Worm (Caenorhabditis elegans) whole organism, L2 larva: ENCODE data around the gene ins-23.
"Not testable (repeated sequence)": the region's sequence is repeated elsewhere in the genome, so short reads cannot be mapped to it uniquely, and the experiment has no call there.

ENCODE experiments used
- C34F6.9 ChIP-seq: fragments of 150-350 bp; optimal IDR thresholded peaks from 2 replicates; lab custom pipeline; 2014; ENCODE audit warnings: missing biosample characterization, missing genetic modification characterization
- F13H6.1 ChIP-seq: sonication (generic microtip); optimal IDR thresholded peaks from 2 replicates; lab custom pipeline; 2016; ENCODE audit warnings: missing genetic modification characterization, missing compliant biosample characterization
- R02D3.7 ChIP-seq: fragments of 150-350 bp; optimal IDR thresholded peaks from 2 replicates; lab custom pipeline; 2014; ENCODE audit warnings: missing biosample characterization, missing genetic modification characterization
- Y55F3AM.14 ChIP-seq: fragments of 200-800 bp; sonication (Bioruptor generic); optimal IDR thresholded peaks from 2 replicates; lab custom pipeline; 2018; ENCODE audit warnings: mild to moderate bottlenecking, missing genetic modification characterization, missing compliant biosample characterization
- alr-1 ChIP-seq: fragments of 150-350 bp; optimal IDR thresholded peaks from 2 replicates; lab custom pipeline; 2014; ENCODE audit warnings: missing biosample characterization, missing genetic modification characterization
- aly-2 ChIP-seq: fragments of 150-350 bp; optimal IDR thresholded peaks from 2 replicates; lab custom pipeline; 2014; ENCODE audit warnings: missing biosample characterization, missing genetic modification characterization
- ama-1 ChIP-seq: fragments of 150-350 bp; optimal IDR thresholded peaks from 2 replicates; lab custom pipeline; 2018; ENCODE audit warnings: inconsistent platforms
- crh-2 ChIP-seq: sonication (generic microtip); optimal IDR thresholded peaks from 2 replicates; lab custom pipeline; 2017; ENCODE audit warnings: missing biosample characterization, missing genetic modification characterization
- dmd-4 ChIP-seq: sonication (generic microtip); optimal IDR thresholded peaks from 2 replicates; lab custom pipeline; 2017; ENCODE audit warnings: missing biosample characterization, missing genetic modification characterization
- egl-27 ChIP-seq: sonication (generic microtip); optimal IDR thresholded peaks from 3 replicates; lab custom pipeline; 2017; ENCODE audit warnings: missing biosample characterization, missing genetic modification reagents, missing genetic modification characterization
- elt-1 ChIP-seq: fragments of 150-350 bp; optimal IDR thresholded peaks from 2 replicates; lab custom pipeline; 2014; ENCODE audit warnings: missing biosample characterization, missing genetic modification characterization
- elt-3 ChIP-seq: sonication (generic microtip); optimal IDR thresholded peaks from 2 replicates; lab custom pipeline; 2017; ENCODE audit warnings: missing biosample characterization, missing genetic modification characterization
- fos-1 ChIP-seq: fragments of 150-350 bp; optimal IDR thresholded peaks from 2 replicates; lab custom pipeline; 2014; ENCODE audit warnings: missing biosample characterization, missing genetic modification characterization
- gmeb-1 ChIP-seq: fragments of 150-350 bp; optimal IDR thresholded peaks from 2 replicates; lab custom pipeline; 2014; ENCODE audit warnings: missing biosample characterization, missing genetic modification characterization
- mab-5 ChIP-seq: fragments of 150-350 bp; optimal IDR thresholded peaks from 2 replicates; lab custom pipeline; 2014; ENCODE audit warnings: missing biosample characterization, missing genetic modification characterization
- mbf-1 ChIP-seq: sonication (generic microtip); optimal IDR thresholded peaks from 2 replicates; lab custom pipeline; 2017; ENCODE audit warnings: missing biosample characterization, missing genetic modification characterization
- mdl-1 ChIP-seq, 2 experiments: fragments of 150-350 bp in 1 of 2; sonication (generic microtip) in 1 of 2; optimal IDR thresholded peaks; 2 replicates each; lab custom pipeline; 2017; ENCODE audit warnings: missing biosample characterization in 2 of 2, missing genetic modification characterization in 2 of 2
- nhr-10 ChIP-seq: sonication (generic microtip); optimal IDR thresholded peaks from 2 replicates; lab custom pipeline; 2017; ENCODE audit warnings: missing biosample characterization, missing genetic modification characterization
- nhr-11 ChIP-seq: fragments of 150-350 bp; optimal IDR thresholded peaks from 2 replicates; lab custom pipeline; 2014; ENCODE audit warnings: missing biosample characterization, missing genetic modification characterization
- nhr-12 ChIP-seq: fragments of 150-350 bp; optimal IDR thresholded peaks from 2 replicates; lab custom pipeline; 2014; ENCODE audit warnings: missing biosample characterization, missing genetic modification characterization
- nhr-129 ChIP-seq: fragments of 150-350 bp; optimal IDR thresholded peaks from 2 replicates; lab custom pipeline; 2014; ENCODE audit warnings: missing biosample characterization, missing genetic modification characterization
- nhr-21 ChIP-seq: fragments of 150-350 bp; optimal IDR thresholded peaks from 2 replicates; lab custom pipeline; 2014; ENCODE audit warnings: missing biosample characterization, missing genetic modification characterization
- nhr-237 ChIP-seq: fragments of 150-350 bp; optimal IDR thresholded peaks from 2 replicates; lab custom pipeline; 2014; ENCODE audit warnings: missing biosample characterization, missing genetic modification characterization
- nhr-25 ChIP-seq: fragments of 150-350 bp; sonication (generic microtip); optimal IDR thresholded peaks from 3 replicates; lab custom pipeline; 2014; ENCODE audit warnings: missing biosample characterization, missing genetic modification characterization
- nhr-6 ChIP-seq: fragments of 150-350 bp; optimal IDR thresholded peaks from 2 replicates; lab custom pipeline; 2014; ENCODE audit warnings: missing biosample characterization, missing genetic modification characterization
- nhr-77 ChIP-seq: fragments of 150-350 bp; optimal IDR thresholded peaks from 2 replicates; lab custom pipeline; 2014; ENCODE audit warnings: missing biosample characterization, missing genetic modification characterization
- peb-1 ChIP-seq: fragments of 150-350 bp; optimal IDR thresholded peaks from 2 replicates; lab custom pipeline; 2014; ENCODE audit warnings: missing biosample characterization, missing genetic modification characterization
- sem-4 ChIP-seq: fragments of 150-350 bp; optimal IDR thresholded peaks from 2 replicates; lab custom pipeline; 2014; ENCODE audit warnings: missing biosample characterization, missing genetic modification reagents, missing genetic modification characterization
- snpc-4 ChIP-seq: fragments of 150-350 bp; optimal IDR thresholded peaks from 2 replicates; lab custom pipeline; 2014; ENCODE audit warnings: missing biosample characterization, missing genetic modification characterization
- unc-55 ChIP-seq: fragments of 150-350 bp; sonication (generic microtip); optimal IDR thresholded peaks from 3 replicates; lab custom pipeline; 2014; ENCODE audit warnings: missing biosample characterization, missing genetic modification reagents, missing genetic modification characterization
- unc-62 ChIP-seq: fragments of 150-350 bp; optimal IDR thresholded peaks from 2 replicates; lab custom pipeline; 2014; ENCODE audit warnings: missing biosample characterization, missing genetic modification reagents, missing genetic modification characterization
- zag-1 ChIP-seq: fragments of 150-350 bp; optimal IDR thresholded peaks from 2 replicates; lab custom pipeline; 2014; ENCODE audit warnings: missing biosample characterization, missing genetic modification characterization
- ztf-1 ChIP-seq: fragments of 200-800 bp; sonication (Bioruptor generic); conservative IDR thresholded peaks from 2 replicates; pipeline ENCODE4 v1.3.6; 2022; ENCODE audit warnings: missing genetic modification characterization, missing compliant biosample characterization
- ztf-11 ChIP-seq: sonication (generic microtip); optimal IDR thresholded peaks from 2 replicates; lab custom pipeline; 2017; ENCODE audit warnings: missing biosample characterization, missing genetic modification characterization
- ztf-4 ChIP-seq: fragments of 150-350 bp; optimal IDR thresholded peaks from 2 replicates; lab custom pipeline; 2014; ENCODE audit warnings: missing biosample characterization, missing genetic modification characterization

Gene ins-23

DNA sequence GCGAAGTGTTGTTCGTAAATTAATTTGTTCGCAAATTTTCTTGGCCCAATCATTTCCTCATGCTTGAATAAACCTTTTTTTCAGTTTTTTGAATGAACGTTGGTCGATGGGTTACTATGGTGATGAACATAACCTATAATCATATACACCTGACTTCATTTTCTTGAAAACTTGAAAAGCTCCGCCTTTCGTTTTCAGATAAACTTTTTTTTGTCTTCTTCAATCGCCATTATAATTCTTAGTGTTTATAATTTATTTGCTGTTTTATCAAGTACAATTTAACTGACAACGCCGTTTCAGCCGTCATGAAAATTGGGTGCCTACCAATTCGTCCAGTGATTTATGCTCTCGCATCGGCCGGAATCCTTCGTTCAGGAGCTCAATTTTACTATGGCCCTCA lies 9.1 kb downstream of the ins-23 start, which contains the start of gene M04D8.7:
Gene M04D8.7, plus strand, starts transcription at position 301 of the 400 bp plus-strand sequence.
- TF ChIP-seq elt-3 (tag; lab: Kevin White, UChicago): no peak
- TF ChIP-seq nhr-11: no peak
- TF ChIP-seq unc-55 (GFP tag; lab: Kevin White, UChicago): no peak
- no peak for TF ChIP-seq mbf-1 (tag; lab: Kevin White, UChicago)
- no peak for TF ChIP-seq crh-2
- no peak for TF ChIP-seq peb-1 (tag; lab: Kevin White, UChicago)
- no peak for TF ChIP-seq gmeb-1 (tag; lab: Kevin White, UChicago)
- TF ChIP-seq nhr-12 (tag; lab: Kevin White, UChicago): no peak
- TF ChIP-seq zag-1 (tag; lab: Kevin White, UChicago): no peak
- no peak for TF ChIP-seq nhr-6 (tag; lab: Kevin White, UChicago)
- no peak for TF ChIP-seq F13H6.1 (tag; lab: Kevin White, UChicago)
- no peak for TF ChIP-seq ztf-11
- TF ChIP-seq C34F6.9 (tag; lab: Kevin White, UChicago): no peak
- no peak for TF ChIP-seq aly-2 (tag; lab: Kevin White, UChicago)
- no peak for TF ChIP-seq elt-1 (tag; lab: Kevin White, UChicago)
- TF ChIP-seq ztf-4: no peak
- TF ChIP-seq snpc-4 (tag; lab: Kevin White, UChicago): no peak
- no peak for TF ChIP-seq mab-5 (tag; lab: Kevin White, UChicago)
- TF ChIP-seq ama-1 (lab: Kevin White, UChicago): no peak
- no peak for TF ChIP-seq unc-62

DNA sequence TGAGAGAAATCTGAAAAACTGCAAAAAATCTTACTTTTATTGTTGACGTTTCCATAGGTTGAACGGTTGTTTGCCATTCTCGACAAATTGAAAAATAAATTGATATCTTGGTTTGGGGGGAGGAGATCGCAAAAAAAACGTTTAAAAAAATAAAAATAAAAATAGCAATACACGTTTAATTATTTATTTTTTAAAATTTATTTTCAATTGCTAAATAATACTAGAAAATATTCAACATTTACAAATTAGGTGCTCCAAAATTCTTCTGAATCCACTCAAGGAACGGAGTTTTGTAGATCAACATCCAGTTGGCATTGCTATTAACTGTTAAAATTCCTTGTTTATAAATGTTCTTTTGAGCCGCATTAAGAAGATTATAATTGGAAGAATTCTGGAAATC lies 12.0 kb downstream of the ins-23 start, which contains the start of gene T16G12.7:
Gene T16G12.7, minus strand, starts transcription at position 101 of the 400 bp plus-strand sequence.
- TF ChIP-seq unc-55 (GFP tag; lab: Kevin White, UChicago): no peak
- no peak for TF ChIP-seq nhr-129
- no peak for TF ChIP-seq nhr-77
- TF ChIP-seq nhr-25 (tag; lab: Kevin White, UChicago): no peak
- no peak for TF ChIP-seq peb-1 (tag; lab: Kevin White, UChicago)
- no peak for TF ChIP-seq zag-1 (tag; lab: Kevin White, UChicago)
- no peak for TF ChIP-seq ztf-11
- no peak for TF ChIP-seq crh-2
- TF ChIP-seq elt-3 (tag; lab: Kevin White, UChicago): no peak
- no peak for TF ChIP-seq nhr-6 (tag; lab: Kevin White, UChicago)
- TF ChIP-seq unc-62: no peak

DNA sequence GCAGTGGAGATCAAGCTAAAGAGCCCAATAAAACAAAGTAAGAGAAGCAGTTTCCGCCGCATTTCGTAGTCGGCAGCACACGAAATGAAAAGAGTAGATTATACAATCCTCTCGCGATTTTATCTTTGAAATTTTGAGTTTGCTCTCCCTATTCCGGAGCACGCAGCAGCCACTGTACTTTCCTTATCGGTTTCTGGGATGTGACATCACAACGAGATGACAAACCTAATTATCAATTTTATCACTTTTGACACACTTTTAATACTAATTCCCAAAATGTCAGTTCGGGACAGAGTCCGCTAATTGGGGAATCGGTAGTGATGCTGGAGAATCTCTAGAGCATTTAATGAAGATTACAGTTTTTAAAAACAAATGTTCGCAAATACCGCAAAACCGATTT lies 21.6 kb downstream of the ins-23 start, which contains the start of gene T16G12.1:
Gene T16G12.1, minus strand, starts transcription at position 176 of the 400 bp plus-strand sequence.
- TF ChIP-seq fos-1 (tag; lab: Kevin White, UChicago): peak; percentile 94
- no peak for TF ChIP-seq R02D3.7

DNA sequence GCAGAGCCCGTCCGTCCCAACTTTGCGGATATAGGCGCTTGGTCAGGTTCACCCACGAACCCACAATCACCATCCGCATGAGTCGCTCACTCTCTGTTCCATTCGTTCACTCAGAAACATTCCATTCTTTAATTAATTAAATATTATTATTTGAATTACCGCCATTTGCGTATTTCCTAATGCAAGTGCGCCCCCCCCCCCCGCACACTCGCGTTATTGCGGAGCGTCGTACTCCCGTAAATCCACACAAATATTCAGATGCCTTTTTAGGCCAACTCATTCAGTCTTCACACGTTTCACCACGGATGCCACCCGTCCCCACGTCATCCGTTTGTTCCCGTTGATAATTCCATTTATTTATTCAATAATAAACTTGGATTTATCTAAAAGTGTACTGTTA lies 22.3 kb downstream of the ins-23 start, which contains the start of gene T16G12.3:
Gene T16G12.3, plus strand, starts transcription at position 301 of the 400 bp plus-strand sequence.
- TF ChIP-seq sem-4; nhr-237 (tag; lab: Kevin White, UChicago); Y55F3AM.14 (GFP tag; lab: Kevin White, UChicago): not testable (repeated sequence)

DNA sequence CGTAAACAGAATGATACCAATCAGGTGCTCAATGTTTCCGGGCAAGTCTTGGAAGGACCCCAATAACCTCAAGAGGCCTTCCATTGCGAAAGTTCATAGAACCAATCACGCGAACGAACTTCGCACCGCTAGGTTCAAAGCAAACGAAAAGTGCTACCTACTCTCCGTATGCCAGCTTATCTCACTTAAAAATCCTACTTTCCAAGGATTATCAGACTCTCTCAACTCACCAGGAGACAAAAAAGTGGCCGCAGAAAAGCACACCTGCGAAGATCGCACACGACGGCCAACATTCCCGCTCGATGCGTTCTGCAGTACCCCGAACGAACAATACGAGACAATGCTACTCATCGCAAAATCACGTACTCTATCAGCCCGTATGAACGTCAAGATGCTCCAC lies 25.3 kb downstream of the ins-23 start, which contains the start of gene T16G12.12:
Gene T16G12.12, plus strand, starts transcription at position 301 of the 400 bp plus-strand sequence.
- TF ChIP-seq mdl-1 (tag; optimal IDR thresholded peaks at IDR 0.05; lab: Kevin White, UChicago); alr-1; fos-1 (tag; lab: Kevin White, UChicago): not testable (repeated sequence)
- TF ChIP-seq, all 48 proteins: peak for 0; not testable (repeated sequence) for 48

DNA sequence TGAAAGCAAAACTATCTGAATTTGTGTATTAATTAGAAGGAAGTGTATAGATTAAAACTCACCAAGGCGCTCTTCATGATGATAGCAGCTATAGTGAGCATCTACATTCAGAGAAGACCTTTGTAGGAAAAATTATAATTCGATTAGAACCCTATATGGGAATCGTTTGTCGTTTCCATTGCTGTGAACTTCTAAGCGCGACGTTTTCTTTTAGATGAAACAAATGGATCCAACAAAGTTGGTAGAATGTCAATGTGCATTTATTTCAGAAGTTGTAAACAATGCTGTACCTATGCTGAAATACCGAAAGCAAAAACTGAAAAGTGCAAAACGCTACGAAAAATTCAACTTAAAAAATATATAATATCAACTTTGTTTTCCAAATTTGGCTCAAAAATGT lies 28.0 kb downstream of the ins-23 start, which contains the start of gene T16G12.10:
Gene T16G12.10, minus strand, starts transcription at position 101 of the 400 bp plus-strand sequence.
- TF ChIP-seq fos-1 (tag; lab: Kevin White, UChicago) (no peak), mdl-1 (tag; optimal IDR thresholded peaks at IDR 0.05; lab: Kevin White, UChicago) (no peak), aly-2 (tag; lab: Kevin White, UChicago) (no peak), peb-1 (tag; lab: Kevin White, UChicago) (no peak), zag-1 (tag; lab: Kevin White, UChicago) (no peak), nhr-10 (tag; lab: Kevin White, UChicago) (no peak), nhr-21 (tag; lab: Kevin White, UChicago) (no peak), ztf-1 (GFP tag; lab: Robert Waterston, UW) (no peak), dmd-4 (tag; lab: Kevin White, UChicago) (no peak), nhr-6 (tag; lab: Kevin White, UChicago) (no peak), egl-27 (no peak)
- TF ChIP-seq, all 48 proteins: peak for 0
